Worm (Caenorhabditis elegans) whole organism, young adult: ENCODE measurements around the gene T20B12.3.

Source experiments
- B0019.2 ChIP-seq: fragments of 200-800 bp; sonication (Bioruptor generic); conservative IDR thresholded peaks from 2 replicates; pipeline ENCODE4 v1.3.6; 2022; ENCODE audit warnings: missing genetic modification reagents, missing genetic modification characterization, missing compliant biosample characterization
- B0035.1 ChIP-seq: sonication (generic microtip); optimal IDR thresholded peaks from 2 replicates; lab custom pipeline; 2016; ENCODE audit warnings: missing genetic modification characterization, mild to moderate bottlenecking, missing compliant biosample characterization, missing genotype, missing genetic modification reagents
- B0336.3 ChIP-seq: fragments of 200-800 bp; sonication (Bioruptor generic); IDR thresholded peaks from 2 replicates; pipeline ENCODE4 v1.3.6; 2022; ENCODE audit warnings: missing genetic modification characterization, missing compliant biosample characterization
- F10E7.11 ChIP-seq: sonication (generic microtip); optimal IDR thresholded peaks from 2 replicates; lab custom pipeline; 2017; ENCODE audit warnings: mild to moderate bottlenecking, missing genetic modification characterization, moderate library complexity, missing compliant biosample characterization
- F33H1.4 ChIP-seq: fragments of 200-800 bp; sonication (Bioruptor generic); IDR thresholded peaks from 2 replicates; pipeline ENCODE4 v1.3.6; 2022; ENCODE audit warnings: missing genetic modification reagents, missing genetic modification characterization, missing compliant biosample characterization
- F55B11.4 ChIP-seq: sonication (generic microtip); optimal IDR thresholded peaks from 2 replicates; lab custom pipeline; 2016; ENCODE audit warnings: missing compliant biosample characterization, missing genetic modification characterization, borderline replicate concordance; ENCODE audit not compliant: insufficient read depth
- T07F8.4 ChIP-seq: sonication (generic microtip); optimal IDR thresholded peaks from 2 replicates; lab custom pipeline; 2016; ENCODE audit warnings: mild to moderate bottlenecking, missing genetic modification characterization, moderate library complexity, missing compliant biosample characterization
- T26A5.8 ChIP-seq: sonication (generic microtip); optimal IDR thresholded peaks from 2 replicates; lab custom pipeline; 2016; ENCODE audit warnings: missing genetic modification characterization, missing compliant biosample characterization
- Y53F4B.3 ChIP-seq: fragments of 200-800 bp; sonication (Bioruptor generic); IDR thresholded peaks from 2 replicates; pipeline ENCODE4 v1.3.6; 2022; ENCODE audit warnings: missing genetic modification reagents, missing genetic modification characterization, missing compliant biosample characterization
- Y53G8AR.9 ChIP-seq: fragments of 200-800 bp; sonication (Bioruptor generic); conservative IDR thresholded peaks from 2 replicates; pipeline ENCODE4 v1.3.6; 2022; ENCODE audit warnings: missing genetic modification reagents, missing genetic modification characterization, missing compliant biosample characterization
- Y56A3A.18 ChIP-seq: fragments of 200-800 bp; sonication (Bioruptor generic); IDR thresholded peaks from 2 replicates; pipeline ENCODE4 v1.3.6; 2022; ENCODE audit warnings: missing genetic modification reagents, missing genetic modification characterization, missing compliant biosample characterization
- Y67H2A.10 ChIP-seq: fragments of 200-800 bp; sonication (Bioruptor generic); conservative IDR thresholded peaks from 2 replicates; pipeline ENCODE4 v1.3.6; 2022; ENCODE audit warnings: missing genetic modification reagents, missing genetic modification characterization, missing compliant biosample characterization
- Y95B8A.8 ChIP-seq: fragments of 200-800 bp; sonication (Bioruptor generic); IDR thresholded peaks from 2 replicates; pipeline ENCODE4 v1.3.6; 2022; ENCODE audit warnings: missing genetic modification reagents, missing genetic modification characterization, missing compliant biosample characterization
- ZK185.1 ChIP-seq: sonication (generic microtip); optimal IDR thresholded peaks from 2 replicates; lab custom pipeline; 2016; ENCODE audit warnings: mild to moderate bottlenecking, missing genetic modification characterization, missing compliant biosample characterization; ENCODE audit not compliant: poor library complexity, severe bottlenecking
- akir-1 ChIP-seq: fragments of 200-800 bp; sonication (Bioruptor generic); optimal IDR thresholded peaks from 2 replicates; lab custom pipeline; 2018; ENCODE audit warnings: mild to moderate bottlenecking, missing genetic modification characterization, moderate library complexity, missing compliant biosample characterization
- aptf-3 ChIP-seq: fragments of 200-800 bp; sonication (Bioruptor generic); IDR thresholded peaks from 2 replicates; pipeline ENCODE4 v1.3.6; 2022; ENCODE audit warnings: missing genetic modification characterization, missing compliant biosample characterization
- attf-3 ChIP-seq: fragments of 200-800 bp; sonication (Bioruptor generic); conservative IDR thresholded peaks from 2 replicates; pipeline ENCODE4 v1.3.6; 2022; ENCODE audit warnings: missing genetic modification reagents, missing genetic modification characterization, missing compliant biosample characterization
- bed-2 ChIP-seq: fragments of 200-800 bp; sonication (Bioruptor generic); IDR thresholded peaks from 2 replicates; pipeline ENCODE4 v1.3.6; 2022; ENCODE audit warnings: missing genetic modification reagents, missing genetic modification characterization, missing compliant biosample characterization
- ceh-40 ChIP-seq: fragments of 200-800 bp; sonication (Bioruptor generic); IDR thresholded peaks from 2 replicates; pipeline ENCODE4 v1.3.6; 2022; ENCODE audit warnings: missing genetic modification characterization, missing compliant biosample characterization
- ceh-79 ChIP-seq: sonication (generic microtip); optimal IDR thresholded peaks from 2 replicates; lab custom pipeline; 2017; ENCODE audit warnings: mild to moderate bottlenecking, missing genetic modification characterization, missing compliant biosample characterization
- dox-1 ChIP-seq: fragments of 200-800 bp; sonication (Bioruptor generic); IDR thresholded peaks from 2 replicates; pipeline ENCODE4 v1.3.6; 2022; ENCODE audit warnings: missing genetic modification reagents, missing genetic modification characterization, missing compliant biosample characterization
- efl-1 ChIP-seq: fragments of 150-350 bp; optimal IDR thresholded peaks from 2 replicates; lab custom pipeline; 2014; ENCODE audit warnings: missing biosample characterization, missing genetic modification reagents, missing genetic modification characterization
- fkh-3 ChIP-seq: sonication (generic microtip); optimal IDR thresholded peaks from 2 replicates; lab custom pipeline; 2016; ENCODE audit warnings: mild to moderate bottlenecking, missing genetic modification characterization, missing compliant biosample characterization
- gei-17 ChIP-seq: fragments of 200-800 bp; sonication (Bioruptor generic); optimal IDR thresholded peaks from 2 replicates; lab custom pipeline; 2018; ENCODE audit warnings: mild to moderate bottlenecking, missing genetic modification characterization, missing compliant biosample characterization
- him-1 ChIP-seq: sonication (generic microtip); optimal IDR thresholded peaks from 2 replicates; lab custom pipeline; 2016; ENCODE audit warnings: missing genotype, missing genetic modification reagents, missing genetic modification characterization, missing compliant biosample characterization
- hmg-20 ChIP-seq: fragments of 200-800 bp; sonication (Bioruptor generic); IDR thresholded peaks from 2 replicates; pipeline ENCODE4 v1.3.6; 2022; ENCODE audit warnings: missing genetic modification reagents, missing genetic modification characterization, missing compliant biosample characterization
- lin-26 ChIP-seq: fragments of 200-800 bp; sonication (Bioruptor generic); IDR thresholded peaks from 2 replicates; pipeline ENCODE4 v1.3.6; 2022; ENCODE audit warnings: missing genetic modification reagents, missing genetic modification characterization, missing compliant biosample characterization
- lin-35 ChIP-seq, 3 experiments: fragments of 150-350 bp in 2 of 3; sonication (generic microtip) in 1 of 3; optimal IDR thresholded peaks; 2 replicates each; lab custom pipeline; 2014 to 2018; ENCODE audit warnings: missing biosample characterization in 3 of 3, missing genetic modification characterization in 3 of 3, missing genetic modification reagents in 3 of 3
- mel-28 ChIP-seq: sonication (generic microtip); optimal IDR thresholded peaks from 2 replicates; lab custom pipeline; 2016; ENCODE audit warnings: borderline replicate concordance, mild to moderate bottlenecking, missing genetic modification characterization, missing compliant biosample characterization
- mes-4 ChIP-seq: sonication (generic microtip); optimal IDR thresholded peaks from 2 replicates; lab custom pipeline; 2016; ENCODE audit warnings: missing genotype, missing genetic modification characterization, missing compliant biosample characterization
- nhr-179 ChIP-seq: sonication (generic microtip); optimal IDR thresholded peaks from 2 replicates; lab custom pipeline; 2016; ENCODE audit warnings: mild to moderate bottlenecking, missing genetic modification characterization, missing compliant biosample characterization
- pbrm-1 ChIP-seq: fragments of 200-800 bp; sonication (Bioruptor generic); IDR thresholded peaks from 2 replicates; pipeline ENCODE4 v1.3.6; 2022; ENCODE audit warnings: missing genetic modification reagents, missing genetic modification characterization, missing compliant biosample characterization
- rec-8 ChIP-seq, 2 experiments: sonication (generic microtip); optimal IDR thresholded peaks; 2 replicates each; lab custom pipeline; 2016; ENCODE audit warnings: mild to moderate bottlenecking in 2 of 2, missing genetic modification characterization in 2 of 2, missing genetic modification reagents in 2 of 2, missing genotype in 2 of 2, missing biosample characterization in 1 of 2, missing compliant biosample characterization in 1 of 2, moderate library complexity in 1 of 2
- repo-1 ChIP-seq: sonication (generic microtip); optimal IDR thresholded peaks from 2 replicates; lab custom pipeline; 2017; ENCODE audit warnings: mild to moderate bottlenecking, missing genetic modification characterization, missing compliant biosample characterization
- snpc-3.4 ChIP-seq: sonication (generic microtip); optimal IDR thresholded peaks from 2 replicates; lab custom pipeline; 2017; ENCODE audit warnings: missing genetic modification characterization, mild to moderate bottlenecking, missing compliant biosample characterization, antibody characterized with exemption, moderate library complexity, missing genotype, missing genetic modification reagents
- snpc-4 ChIP-seq, 5 experiments: fragments of 150-350 bp in 1 of 5; sonication (generic microtip) in 4 of 5; optimal IDR thresholded peaks; 2 replicates each; lab custom pipeline; 2014 to 2018; ENCODE audit warnings: missing genetic modification characterization in 5 of 5, missing biosample characterization in 3 of 5, antibody characterized with exemption in 2 of 5, mild to moderate bottlenecking in 2 of 5, missing compliant biosample characterization in 2 of 5, missing genotype in 2 of 5, moderate library complexity in 2 of 5, missing genetic modification reagents in 1 of 5
- somi-1 ChIP-seq: fragments of 200-800 bp; sonication (Bioruptor generic); optimal IDR thresholded peaks from 2 replicates; lab custom pipeline; 2018; ENCODE audit warnings: mild to moderate bottlenecking, missing genetic modification characterization, missing compliant biosample characterization
- sptf-2 ChIP-seq: fragments of 200-800 bp; sonication (Bioruptor generic); optimal IDR thresholded peaks from 2 replicates; lab custom pipeline; 2018; ENCODE audit warnings: mild to moderate bottlenecking, missing genetic modification characterization, missing compliant biosample characterization
- tbx-9 ChIP-seq: sonication (generic microtip); optimal IDR thresholded peaks from 2 replicates; lab custom pipeline; 2016; ENCODE audit warnings: borderline replicate concordance, missing genetic modification characterization, inconsistent platforms, missing compliant biosample characterization
- tlf-1 ChIP-seq: fragments of 200-800 bp; sonication (Bioruptor generic); optimal IDR thresholded peaks from 2 replicates; lab custom pipeline; 2018; ENCODE audit warnings: mild to moderate bottlenecking, missing genetic modification characterization, missing compliant biosample characterization
- zim-3 ChIP-seq: sonication (generic microtip); optimal IDR thresholded peaks from 2 replicates; lab custom pipeline; 2017; ENCODE audit warnings: mild to moderate bottlenecking, missing genetic modification characterization, moderate library complexity, missing compliant biosample characterization
- ztf-18 ChIP-seq: sonication (generic microtip); optimal IDR thresholded peaks from 2 replicates; lab custom pipeline; 2016; ENCODE audit warnings: missing genotype, mild to moderate bottlenecking, missing genetic modification characterization, missing compliant biosample characterization
- ztf-22 ChIP-seq: fragments of 200-800 bp; sonication (Bioruptor generic); optimal IDR thresholded peaks from 2 replicates; lab custom pipeline; 2018; ENCODE audit warnings: mild to moderate bottlenecking, missing genetic modification characterization, moderate library complexity, missing compliant biosample characterization
- ztf-28 ChIP-seq: fragments of 200-800 bp; sonication (Bioruptor generic); IDR thresholded peaks from 2 replicates; pipeline ENCODE4 v1.3.6; 2022; ENCODE audit warnings: missing genetic modification reagents, missing genetic modification characterization, missing compliant biosample characterization
- ztf-3 ChIP-seq: fragments of 200-800 bp; sonication (Bioruptor generic); optimal IDR thresholded peaks from 2 replicates; lab custom pipeline; 2018; ENCODE audit warnings: mild to moderate bottlenecking, missing genetic modification characterization, missing compliant biosample characterization
- ztf-6 ChIP-seq: fragments of 200-800 bp; sonication (Bioruptor generic); IDR thresholded peaks from 2 replicates; pipeline ENCODE4 v1.3.6; 2022; ENCODE audit warnings: missing genetic modification reagents, missing genetic modification characterization, missing compliant biosample characterization

T20B12.3 gene

ce11 chrIII:7381546-7382171 lies at the start of gene T20B12.3, which contains the start of gene hmg-4:
TSS of gene T20B12.3 (plus strand) at chrIII:7382115.
TSS of gene hmg-4 (minus strand) at chrIII:7381596.
- TF ChIP-seq somi-1: no peak
- TF ChIP-seq tlf-1 (GFP tag; lab: Kevin White, UChicago): peak; percentile 7
- TF ChIP-seq Y67H2A.10 (GFP tag; lab: Robert Waterston, UW): no peak
- TF ChIP-seq T07F8.4 (tag; lab: Kevin White, UChicago): no peak
- no peak for TF ChIP-seq ztf-6 (GFP tag; lab: Robert Waterston, UW)
- no peak for TF ChIP-seq bed-2 (GFP tag; lab: Robert Waterston, UW)
- no peak for TF ChIP-seq pbrm-1 (GFP tag; lab: Robert Waterston, UW)
- TF ChIP-seq snpc-3.4: peak; percentile 15
- TF ChIP-seq aptf-3 (GFP tag; lab: Robert Waterston, UW): no peak
- no peak for TF ChIP-seq akir-1 (GFP tag; lab: Kevin White, UChicago)
- TF ChIP-seq attf-3 (GFP tag; lab: Robert Waterston, UW): no peak
- no peak for TF ChIP-seq sptf-2 (GFP tag; lab: Kevin White, UChicago)
- TF ChIP-seq snpc-4 (GFP tag; optimal IDR thresholded peaks at IDR 0.05; lab: Kevin White, UChicago): no peak
- TF ChIP-seq snpc-4 (tag; optimal IDR thresholded peaks at IDR 0.05; lab: Kevin White, UChicago): no peak
- TF ChIP-seq Y95B8A.8 (GFP tag; lab: Robert Waterston, UW): 0 out of 2 replicates have a peak, but pooled peaks have one; percentile 54
- TF ChIP-seq ztf-22 (GFP tag; lab: Kevin White, UChicago): no peak
- TF ChIP-seq B0336.3 (GFP tag; lab: Robert Waterston, UW): no peak
- TF ChIP-seq zim-3 (tag; lab: Kevin White, UChicago): no peak
- peak; percentile 44 for TF ChIP-seq ztf-18 (tag; lab: Kevin White, UChicago)
- TF ChIP-seq ceh-40 (GFP tag; lab: Robert Waterston, UW): no peak
- TF ChIP-seq T26A5.8 (tag; lab: Kevin White, UChicago): no peak
- 0 out of 2 replicates have a peak, but pooled peaks have one; percentile 36 for TF ChIP-seq B0019.2 (GFP tag; lab: Robert Waterston, UW)
- no peak for TF ChIP-seq B0035.1 (tag; lab: Kevin White, UChicago)
- peak; percentile 93 for TF ChIP-seq efl-1 (GFP tag; lab: Kevin White, UChicago)
- no peak for TF ChIP-seq ztf-3 (GFP tag; lab: Kevin White, UChicago)
- no peak for TF ChIP-seq ceh-79
- TF ChIP-seq ZK185.1 (tag; lab: Kevin White, UChicago): no peak
- TF ChIP-seq tbx-9 (tag; lab: Kevin White, UChicago): no peak
- no peak for TF ChIP-seq lin-26 (GFP tag; lab: Robert Waterston, UW)
- TF ChIP-seq Y56A3A.18 (GFP tag; lab: Robert Waterston, UW): no peak
- TF ChIP-seq dox-1 (GFP tag; lab: Robert Waterston, UW): peak; percentile 55
- TF ChIP-seq mel-28 (tag; lab: Kevin White, UChicago): no peak
- TF ChIP-seq rec-8 (tag; optimal IDR thresholded peaks at IDR 0.05; lab: Kevin White, UChicago): no peak
- no peak for TF ChIP-seq fkh-3 (tag; lab: Kevin White, UChicago)
- peak; percentile 77 for TF ChIP-seq F33H1.4 (GFP tag; lab: Robert Waterston, UW)
- TF ChIP-seq hmg-20 (GFP tag; lab: Robert Waterston, UW): no peak
- TF ChIP-seq Y53F4B.3 (GFP tag; lab: Robert Waterston, UW): no peak
- TF ChIP-seq mes-4 (tag; lab: Kevin White, UChicago): no peak
- TF ChIP-seq him-1 (tag; lab: Kevin White, UChicago): no peak
- no peak for TF ChIP-seq gei-17 (GFP tag; lab: Kevin White, UChicago)
- no peak for TF ChIP-seq ztf-28
- no peak for TF ChIP-seq F55B11.4 (tag; lab: Kevin White, UChicago)
- TF ChIP-seq lin-35 (GFP tag; optimal IDR thresholded peaks at IDR 0.05; lab: Kevin White, UChicago): no peak
- TF ChIP-seq nhr-179: no peak
- no peak for TF ChIP-seq Y53G8AR.9 (GFP tag; lab: Robert Waterston, UW)
- no peak for TF ChIP-seq repo-1 (tag; lab: Kevin White, UChicago)
- TF ChIP-seq F10E7.11: no peak
